Fruit fly (Drosophila melanogaster) whole organism, embryonic: ENCODE results near the gene CG8892.

Experiments used
- B-H1 ChIP-seq: fragments of 200-800 bp; sonication (Bioruptor generic); IDR thresholded peaks from 3 replicates; pipeline ENCODE4 v1.3.6; 2022; ENCODE audit warnings: missing biosample characterization, missing genetic modification characterization
- Bgb ChIP-seq: fragments of 200-800 bp; sonication (Bioruptor generic); IDR thresholded peaks from 2 replicates; pipeline ENCODE4 v1.3.6; 2022; ENCODE audit warnings: missing biosample characterization, missing genetic modification characterization; ENCODE audit not compliant: partially characterized antibody
- Blimp-1 ChIP-seq: fragments of 200-800 bp; sonication (Bioruptor generic); optimal IDR thresholded peaks from 3 replicates; lab custom pipeline; 2018; ENCODE audit warnings: missing biosample characterization, missing genetic modification characterization, mild to moderate bottlenecking, moderate library complexity, missing genetic modification reagents
- CG10267 ChIP-seq: fragments of 200-800 bp; sonication (Bioruptor generic); optimal IDR thresholded peaks from 2 replicates; lab custom pipeline; 2018; ENCODE audit warnings: missing biosample characterization, mild to moderate bottlenecking, missing genetic modification characterization, moderate library complexity
- CG11504 ChIP-seq: fragments of 200-800 bp; sonication (Bioruptor generic); optimal IDR thresholded peaks from 3 replicates; lab custom pipeline; 2019; ENCODE audit warnings: missing biosample characterization, mild to moderate bottlenecking, missing genetic modification characterization, moderate library complexity
- CG11560 ChIP-seq: fragments of 200-800 bp; sonication (Bioruptor generic); IDR thresholded peaks from 3 replicates; pipeline ENCODE4 v1.3.6; 2022; ENCODE audit warnings: missing biosample characterization, missing genetic modification characterization
- CG12155 ChIP-seq: fragments of 200-800 bp; sonication (Bioruptor generic); optimal IDR thresholded peaks from 3 replicates; lab custom pipeline; 2016; ENCODE audit warnings: missing biosample characterization, missing genetic modification characterization
- CG14710 ChIP-seq: fragments of 200-800 bp; sonication (Bioruptor generic); optimal IDR thresholded peaks from 3 replicates; lab custom pipeline; 2019; ENCODE audit warnings: missing biosample characterization, mild to moderate bottlenecking, missing genetic modification characterization, moderate library complexity
- CG15601 ChIP-seq: fragments of 200-800 bp; sonication (Bioruptor generic); optimal IDR thresholded peaks from 3 replicates; lab custom pipeline; 2019; ENCODE audit warnings: missing biosample characterization, mild to moderate bottlenecking, missing genetic modification characterization, moderate library complexity
- CG18619 ChIP-seq: fragments of 200-800 bp; sonication (Bioruptor generic); optimal IDR thresholded peaks from 3 replicates; lab custom pipeline; 2017; ENCODE audit warnings: missing biosample characterization, mild to moderate bottlenecking, missing genetic modification characterization
- CG2678 ChIP-seq: fragments of 200-800 bp; sonication (Bioruptor generic); optimal IDR thresholded peaks from 3 replicates; lab custom pipeline; 2019; ENCODE audit warnings: missing biosample characterization, mild to moderate bottlenecking, missing genetic modification characterization, moderate library complexity
- CG2875 ChIP-seq: fragments of 200-800 bp; sonication (Bioruptor generic); optimal IDR thresholded peaks from 2 replicates; lab custom pipeline; 2017; ENCODE audit warnings: missing biosample characterization, mild to moderate bottlenecking, missing genetic modification characterization, missing genetic modification reagents
- CG31365 ChIP-seq: fragments of 200-800 bp; sonication (Bioruptor generic); optimal IDR thresholded peaks from 2 replicates; lab custom pipeline; 2018; ENCODE audit warnings: missing biosample characterization, mild to moderate bottlenecking, missing genetic modification characterization
- CG31388 ChIP-seq: fragments of 200-800 bp; sonication (Bioruptor generic); optimal IDR thresholded peaks from 2 replicates; lab custom pipeline; 2016; ENCODE audit warnings: missing biosample characterization, missing genetic modification characterization
- CG4282 ChIP-seq: fragments of 200-800 bp; sonication (Bioruptor generic); optimal IDR thresholded peaks from 2 replicates; lab custom pipeline; 2016; ENCODE audit warnings: missing biosample characterization, missing genetic modification characterization
- CG4424 ChIP-seq: fragments of 200-800 bp; sonication (Bioruptor generic); optimal IDR thresholded peaks from 3 replicates; lab custom pipeline; 2016; ENCODE audit warnings: missing biosample characterization, missing genetic modification characterization
- CG6272 ChIP-seq: fragments of 200-800 bp; sonication (Bioruptor generic); IDR thresholded peaks from 2 replicates; pipeline ENCODE4 v1.3.6; 2022; ENCODE audit warnings: missing biosample characterization, missing genetic modification characterization
- CG7839 ChIP-seq: fragments of 200-800 bp; sonication (Bioruptor generic); optimal IDR thresholded peaks from 3 replicates; lab custom pipeline; 2018; ENCODE audit warnings: missing biosample characterization, mild to moderate bottlenecking, missing genetic modification characterization, moderate library complexity
- CG8924 ChIP-seq: fragments of 200-800 bp; optimal IDR thresholded peaks from 3 replicates; lab custom pipeline; 2019; ENCODE audit warnings: missing biosample characterization, mild to moderate bottlenecking, missing genetic modification characterization, moderate library complexity
- CoRest ChIP-seq: fragments of 200-800 bp; sonication (Bioruptor generic); optimal IDR thresholded peaks from 3 replicates; lab custom pipeline; 2018; ENCODE audit warnings: missing biosample characterization, mild to moderate bottlenecking, missing genetic modification characterization, moderate library complexity
- Dll ChIP-seq: fragments of 200-800 bp; sonication (Bioruptor generic); IDR thresholded peaks from 4 replicates; pipeline ENCODE4 v1.3.6; 2022; ENCODE audit warnings: missing biosample characterization, missing genetic modification characterization; ENCODE audit not compliant: partially characterized antibody
- ERR ChIP-seq: fragments of 200-800 bp; sonication (Bioruptor generic); optimal IDR thresholded peaks from 2 replicates; lab custom pipeline; 2016; ENCODE audit warnings: missing biosample characterization, missing genetic modification characterization
- Elba2 ChIP-seq: fragments of 200-800 bp; sonication (Bioruptor generic); optimal IDR thresholded peaks from 3 replicates; lab custom pipeline; 2016; ENCODE audit warnings: missing biosample characterization, missing genetic modification characterization
- Gsc ChIP-seq: fragments of 200-800 bp; sonication (Bioruptor generic); IDR thresholded peaks from 2 replicates; pipeline ENCODE4 v1.3.6; 2022; ENCODE audit warnings: missing biosample characterization, missing genetic modification characterization
- HLH54F ChIP-seq: fragments of 200-800 bp; sonication (Bioruptor generic); optimal IDR thresholded peaks from 3 replicates; lab custom pipeline; 2016; ENCODE audit warnings: missing biosample characterization, missing genetic modification characterization
- Lhr ChIP-seq: fragments of 200-800 bp; sonication (Bioruptor generic); optimal IDR thresholded peaks from 3 replicates; lab custom pipeline; 2017; ENCODE audit warnings: mild to moderate bottlenecking, missing biosample characterization, missing genetic modification reagents, missing genetic modification characterization
- Mes4 ChIP-seq: fragments of 200-800 bp; sonication (Bioruptor generic); optimal IDR thresholded peaks from 2 replicates; lab custom pipeline; 2016; ENCODE audit warnings: missing biosample characterization, missing genetic modification characterization
- Optix ChIP-seq: fragments of 200-800 bp; sonication (Bioruptor generic); IDR thresholded peaks from 3 replicates; pipeline ENCODE4 v1.3.6; 2022; ENCODE audit warnings: missing biosample characterization, missing genetic modification characterization
- amos ChIP-seq: fragments of 200-800 bp; sonication (Bioruptor generic); IDR thresholded peaks from 2 replicates; pipeline ENCODE4 v1.3.6; 2022; ENCODE audit warnings: missing biosample characterization, missing genetic modification characterization; ENCODE audit not compliant: partially characterized antibody
- ara ChIP-seq: fragments of 200-800 bp; sonication (Bioruptor generic); IDR thresholded peaks from 2 replicates; pipeline ENCODE4 v1.3.6; 2022; ENCODE audit warnings: missing biosample characterization, missing genetic modification characterization
- ase ChIP-seq: fragments of 200-800 bp; sonication (Bioruptor generic); IDR thresholded peaks from 3 replicates; pipeline ENCODE4 v1.3.6; 2022; ENCODE audit warnings: missing biosample characterization, missing genetic modification characterization
- croc ChIP-seq: fragments of 200-800 bp; sonication (Bioruptor generic); conservative IDR thresholded peaks from 3 replicates; pipeline ENCODE4 v1.3.6; 2022; ENCODE audit warnings: missing biosample characterization, missing genetic modification characterization
- en ChIP-seq: fragments of 200-800 bp; sonication (Bioruptor generic); optimal IDR thresholded peaks from 2 replicates; lab custom pipeline; 2016; ENCODE audit warnings: missing biosample characterization, missing genetic modification characterization
- eve ChIP-seq, 2 experiments: fragments of >200 bp; optimal IDR thresholded peaks; 2 replicates each; lab custom pipeline; 2017; ENCODE audit warnings: missing biosample characterization in 2 of 2, missing genetic modification characterization in 2 of 2
- eyg ChIP-seq: fragments of 200-800 bp; sonication (Bioruptor generic); optimal IDR thresholded peaks from 3 replicates; lab custom pipeline; 2016; ENCODE audit warnings: missing biosample characterization, missing genetic modification characterization
- hb ChIP-seq: fragments of 200-800 bp; sonication (Bioruptor generic); IDR thresholded peaks from 3 replicates; pipeline ENCODE4 v1.3.6; 2022; ENCODE audit warnings: missing biosample characterization, missing genetic modification characterization; ENCODE audit not compliant: partially characterized antibody
- hbn ChIP-seq: fragments of 200-800 bp; sonication (Bioruptor generic); IDR thresholded peaks from 2 replicates; pipeline ENCODE4 v1.3.6; 2022; ENCODE audit warnings: missing biosample characterization, missing genetic modification characterization; ENCODE audit not compliant: partially characterized antibody
- her ChIP-seq: fragments of 200-800 bp; sonication (Bioruptor generic); optimal IDR thresholded peaks from 2 replicates; lab custom pipeline; 2016; ENCODE audit warnings: missing biosample characterization, missing genetic modification characterization
- jumu ChIP-seq: fragments of 200-800 bp; sonication (Bioruptor generic); optimal IDR thresholded peaks from 3 replicates; lab custom pipeline; 2016; ENCODE audit warnings: missing biosample characterization, missing genetic modification characterization
- lov ChIP-seq, 2 experiments: fragments of 200-800 bp in 1 of 2; fragments of >200 bp in 1 of 2; sonication (Bioruptor generic) in 1 of 2; IDR thresholded peaks in 1 of 2; optimal IDR thresholded peaks in 1 of 2; 2 replicates in 1 of 2; 3 replicates in 1 of 2; pipeline versions ENCODE4 v1.3.6 to Lab custom; 2017 to 2022; ENCODE audit warnings: missing biosample characterization in 1 of 2, missing genetic modification characterization in 1 of 2
- luna ChIP-seq: fragments of 200-800 bp; sonication (Bioruptor generic); optimal IDR thresholded peaks from 2 replicates; lab custom pipeline; 2016; ENCODE audit warnings: missing biosample characterization, missing genetic modification characterization
- repo ChIP-seq: fragments of 200-800 bp; sonication (Bioruptor generic); optimal IDR thresholded peaks from 2 replicates; lab custom pipeline; 2016; ENCODE audit warnings: missing biosample characterization, missing genetic modification characterization
- sens ChIP-seq: fragments of 200-800 bp; sonication (Bioruptor generic); peaks from one replicate; lab custom pipeline; 2016; ENCODE audit warnings: missing biosample characterization, missing genetic modification characterization
- sqz ChIP-seq: fragments of 200-800 bp; sonication (Bioruptor generic); optimal IDR thresholded peaks from 3 replicates; lab custom pipeline; 2018; ENCODE audit warnings: missing biosample characterization, mild to moderate bottlenecking, missing genetic modification characterization
- sr ChIP-seq: fragments of 200-800 bp; sonication (Bioruptor generic); IDR thresholded peaks from 3 replicates; pipeline ENCODE4 v1.3.6; 2022; ENCODE audit warnings: missing biosample characterization, missing genetic modification characterization
- tll ChIP-seq, 2 experiments: fragments of 200-800 bp in 1 of 2; fragments of >200 bp in 1 of 2; sonication (Bioruptor generic) in 1 of 2; optimal IDR thresholded peaks; 2 replicates each; lab custom pipeline; 2017 to 2019; ENCODE audit warnings: missing biosample characterization in 2 of 2, missing genetic modification characterization in 2 of 2, mild to moderate bottlenecking in 1 of 2, moderate library complexity in 1 of 2
- unpg ChIP-seq: fragments of 200-800 bp; sonication (Bioruptor generic); optimal IDR thresholded peaks from 3 replicates; lab custom pipeline; 2018; ENCODE audit warnings: missing biosample characterization, mild to moderate bottlenecking, missing genetic modification characterization, moderate library complexity
- wdn ChIP-seq: fragments of 200-800 bp; sonication (Bioruptor generic); IDR thresholded peaks from 2 replicates; pipeline ENCODE4 v1.3.6; 2022; ENCODE audit warnings: missing biosample characterization, missing genetic modification characterization

The CG8892 gene

DNA sequence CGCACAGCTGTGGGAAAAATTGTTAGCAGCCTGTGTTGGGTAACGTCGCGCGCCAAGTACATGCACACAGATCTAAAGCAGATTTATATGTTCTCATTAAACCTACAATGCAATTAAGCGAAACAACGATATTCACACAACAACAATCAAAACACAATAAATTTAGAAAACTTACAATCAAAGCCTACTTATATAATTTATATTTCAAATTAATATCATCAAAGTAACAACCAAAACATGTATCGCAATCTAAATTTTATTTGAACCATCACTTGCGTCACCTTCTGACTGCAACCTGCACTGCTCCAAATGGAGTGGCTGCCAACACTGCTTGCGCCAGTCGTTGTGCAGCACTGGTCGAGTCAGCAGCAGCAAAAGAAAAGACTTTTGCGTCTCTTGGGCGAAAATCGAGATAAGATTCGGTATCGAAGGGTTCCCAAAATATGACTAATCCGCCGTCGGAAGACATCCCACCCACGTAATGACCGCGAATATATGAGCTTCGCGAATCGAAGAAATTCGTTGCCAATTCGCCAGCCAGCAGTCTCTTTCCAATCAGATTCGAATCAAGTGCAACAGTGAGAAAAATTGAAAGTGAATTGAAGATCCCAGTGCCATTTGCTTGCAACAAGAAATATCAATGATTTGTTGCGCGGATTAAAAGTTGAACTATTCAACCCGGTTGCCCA is at the start of gene CG8892, which contains the start of gene CG34126 (continued):
- peak; percentile 94 for TF ChIP-seq sqz
- TF ChIP-seq Gsc (GFP tag; lab: Robert Waterston, UW) = peak; percentile 95
- TF ChIP-seq CG11560 = peak; percentile 90
- TF ChIP-seq Dll = peak; percentile 53; the same call in 1 of the 4 replicates
- peak; percentile 97 for TF ChIP-seq CG8924 (tag; lab: Kevin White, UChicago)
- TF ChIP-seq eyg (GFP tag; lab: Kevin White, UChicago) = peak; percentile 92
- TF ChIP-seq hb (GFP tag; lab: Robert Waterston, UW) = no peak
- TF ChIP-seq luna (GFP tag; lab: Kevin White, UChicago) = peak; percentile 87
- peak; percentile 97 for TF ChIP-seq CG12155 (GFP tag; lab: Kevin White, UChicago)
- peak; percentile 98 for TF ChIP-seq CG18619 (GFP tag; lab: Kevin White, UChicago)
- peak; percentile 94 for TF ChIP-seq B-H1 (GFP tag; lab: Robert Waterston, UW)
- TF ChIP-seq ERR (GFP tag; lab: Kevin White, UChicago) = peak; percentile 87
- TF ChIP-seq Mes4 (GFP tag; lab: Kevin White, UChicago) = peak; percentile 87
- peak; percentile 92 for TF ChIP-seq Elba2
- peak; percentile 97 for TF ChIP-seq CG7839 (tag; lab: Kevin White, UChicago)
- no peak for TF ChIP-seq hbn (GFP tag; lab: Robert Waterston, UW)
- peak; percentile 98 for TF ChIP-seq croc (GFP tag; lab: Robert Waterston, UW)
- peak; percentile 99 for TF ChIP-seq CoRest (tag; lab: Kevin White, UChicago)
- TF ChIP-seq ara (GFP tag; lab: Robert Waterston, UW) = peak; percentile 94
- TF ChIP-seq Bgb (GFP tag; lab: Robert Waterston, UW) = peak; percentile 45; the same call in 1 of the 2 replicates
- TF ChIP-seq en (GFP tag; lab: Kevin White, UChicago) = peak; percentile 91
- TF ChIP-seq amos (GFP tag; lab: Robert Waterston, UW) = peak; percentile 48; the same call in 1 of the 2 replicates
- TF ChIP-seq Blimp-1 = peak; percentile 92
- no peak for TF ChIP-seq lov (optimal IDR thresholded peaks at IDR 0.05; lab: Kevin White, UChicago)
- TF ChIP-seq lov (GFP tag; IDR thresholded peaks at IDR 0.05; lab: Robert Waterston, UW) = peak; percentile 72; the same call in 2 of the 3 replicates
- TF ChIP-seq CG31388 = peak; percentile 97
- peak; percentile 91 for TF ChIP-seq CG2875 (GFP tag; lab: Kevin White, UChicago)
- peak; percentile 94 for TF ChIP-seq unpg (GFP tag; lab: Kevin White, UChicago)
- peak; percentile 95 for TF ChIP-seq CG11504 (tag; lab: Kevin White, UChicago)
- peak; percentile 84 for TF ChIP-seq her (GFP tag; lab: Kevin White, UChicago)
- TF ChIP-seq CG4424 (GFP tag; lab: Kevin White, UChicago) = peak; percentile 99
- TF ChIP-seq Optix (GFP tag; lab: Robert Waterston, UW) = peak; percentile 92
- peak; percentile 88 for TF ChIP-seq CG4282 (GFP tag; lab: Kevin White, UChicago)
- TF ChIP-seq HLH54F (GFP tag; lab: Kevin White, UChicago) = peak; percentile 98
- TF ChIP-seq CG14710 (tag; lab: Kevin White, UChicago) = peak; percentile 98
- TF ChIP-seq CG15601 = peak; percentile 94
- peak; percentile 97 for TF ChIP-seq CG2678 (tag; lab: Kevin White, UChicago)
- TF ChIP-seq Lhr = peak; percentile 89
- TF ChIP-seq CG6272 (GFP tag; lab: Robert Waterston, UW) = peak; percentile 97
- peak; percentile 91 for TF ChIP-seq repo (GFP tag; lab: Kevin White, UChicago)
- TF ChIP-seq jumu (GFP tag; lab: Kevin White, UChicago) = peak; percentile 98
- TF ChIP-seq sens (GFP tag; lab: Kevin White, UChicago) = peak; percentile 99
- peak; percentile 90 for TF ChIP-seq wdn (GFP tag; lab: Robert Waterston, UW)
- peak; percentile 66 for TF ChIP-seq CG31365
- peak; percentile 100 for TF ChIP-seq CG10267 (tag; lab: Kevin White, UChicago)
- TF ChIP-seq sr (GFP tag; lab: Robert Waterston, UW) = peak; percentile 58; the same call in 2 of the 3 replicates
- peak in 1 of 2 experiments; percentile 84 for TF ChIP-seq eve (GFP tag; optimal IDR thresholded peaks at IDR 0.05; lab: Kevin White, UChicago)
- TF ChIP-seq ase (GFP tag; lab: Robert Waterston, UW) = peak; percentile 92
- TF ChIP-seq tll (GFP tag; optimal IDR thresholded peaks at IDR 0.05; lab: Kevin White, UChicago) = peak; percentile 67 to 95
